Worm (Caenorhabditis elegans) whole organism, late embryonic: Measurements from ENCODE around the gene clc-18.

Source experiments
- C08G9.2 ChIP-seq: sonication (generic microtip); optimal IDR thresholded peaks from 2 replicates; lab custom pipeline; 2016; ENCODE audit warnings: mild to moderate bottlenecking, missing genetic modification characterization, moderate library complexity, missing compliant biosample characterization
- F13H6.1 ChIP-seq: sonication (generic microtip); optimal IDR thresholded peaks from 2 replicates; lab custom pipeline; 2016; ENCODE audit warnings: missing genetic modification characterization, missing compliant biosample characterization
- K02D7.2 ChIP-seq: sonication (generic microtip); optimal IDR thresholded peaks from 2 replicates; lab custom pipeline; 2017; ENCODE audit warnings: mild to moderate bottlenecking, missing genetic modification characterization, missing compliant biosample characterization
- K09A11.1 ChIP-seq: sonication (generic microtip); optimal IDR thresholded peaks from 2 replicates; lab custom pipeline; 2017; ENCODE audit warnings: antibody characterized with exemption, mild to moderate bottlenecking, missing genetic modification characterization, missing compliant biosample characterization; ENCODE audit not compliant: insufficient read depth
- T23F11.4 ChIP-seq: fragments of 200-800 bp; sonication (Bioruptor generic); optimal IDR thresholded peaks from 2 replicates; lab custom pipeline; 2018; ENCODE audit warnings: mild to moderate bottlenecking, missing genetic modification characterization, missing compliant biosample characterization
- Y22D7AL.16 ChIP-seq: sonication (generic microtip); optimal IDR thresholded peaks from 2 replicates; lab custom pipeline; 2016; ENCODE audit warnings: missing genetic modification characterization, missing compliant biosample characterization
- ahr-1 ChIP-seq: sonication (generic microtip); optimal IDR thresholded peaks from 2 replicates; lab custom pipeline; 2016; ENCODE audit warnings: missing genetic modification characterization, missing compliant biosample characterization
- ama-1 ChIP-seq: fragments of 150-350 bp; optimal IDR thresholded peaks from 2 replicates; lab custom pipeline; 2014
- ceh-18 ChIP-seq: sonication (generic microtip); optimal IDR thresholded peaks from 2 replicates; lab custom pipeline; 2016; ENCODE audit warnings: missing genetic modification characterization, missing compliant biosample characterization
- ceh-19 ChIP-seq: fragments of 200-800 bp; sonication (Bioruptor generic); optimal IDR thresholded peaks from 2 replicates; lab custom pipeline; 2018; ENCODE audit warnings: mild to moderate bottlenecking, missing genetic modification characterization, missing compliant biosample characterization
- ceh-2 ChIP-seq: sonication (generic microtip); optimal IDR thresholded peaks from 2 replicates; lab custom pipeline; 2016; ENCODE audit warnings: missing genotype, missing genetic modification characterization, missing compliant biosample characterization
- ceh-22 ChIP-seq: sonication (generic microtip); optimal IDR thresholded peaks from 2 replicates; lab custom pipeline; 2017; ENCODE audit warnings: missing biosample characterization, missing genetic modification characterization
- ceh-24 ChIP-seq: sonication (generic microtip); optimal IDR thresholded peaks from 2 replicates; lab custom pipeline; 2016; ENCODE audit warnings: mild to moderate bottlenecking, missing genetic modification characterization, missing compliant biosample characterization
- ceh-31 ChIP-seq: sonication (generic microtip); optimal IDR thresholded peaks from 2 replicates; lab custom pipeline; 2016; ENCODE audit warnings: missing genetic modification characterization, missing compliant biosample characterization
- ceh-34 ChIP-seq: sonication (generic microtip); optimal IDR thresholded peaks from 2 replicates; lab custom pipeline; 2016; ENCODE audit warnings: mild to moderate bottlenecking, missing genetic modification characterization, missing compliant biosample characterization
- ceh-45 ChIP-seq: fragments of 200-800 bp; sonication (Bioruptor generic); IDR thresholded peaks from 2 replicates; pipeline ENCODE4 v1.3.6; 2022; ENCODE audit warnings: missing genetic modification reagents, missing genetic modification characterization, missing compliant biosample characterization
- ceh-48 ChIP-seq: sonication (generic microtip); optimal IDR thresholded peaks from 2 replicates; lab custom pipeline; 2016; ENCODE audit warnings: missing genetic modification characterization, inconsistent platforms, missing compliant biosample characterization
- ceh-9 ChIP-seq: sonication (generic microtip); optimal IDR thresholded peaks from 2 replicates; lab custom pipeline; 2016; ENCODE audit warnings: mild to moderate bottlenecking, missing genetic modification characterization, inconsistent platforms, missing compliant biosample characterization
- che-1 ChIP-seq: sonication (generic microtip); optimal IDR thresholded peaks from 2 replicates; lab custom pipeline; 2016; ENCODE audit warnings: mild to moderate bottlenecking, missing genetic modification characterization, missing compliant biosample characterization
- dmd-4 ChIP-seq: sonication (generic microtip); optimal IDR thresholded peaks from 2 replicates; lab custom pipeline; 2016; ENCODE audit warnings: borderline replicate concordance, missing genetic modification characterization, missing compliant biosample characterization
- dve-1 ChIP-seq: sonication (generic microtip); optimal IDR thresholded peaks from 2 replicates; lab custom pipeline; 2017; ENCODE audit warnings: antibody characterized with exemption, mild to moderate bottlenecking, missing genetic modification characterization, missing compliant biosample characterization
- elt-2 ChIP-seq: sonication (generic microtip); optimal IDR thresholded peaks from 2 replicates; lab custom pipeline; 2016; ENCODE audit warnings: missing genetic modification reagents, missing genetic modification characterization, missing compliant biosample characterization
- fkh-6 ChIP-seq: sonication (generic microtip); optimal IDR thresholded peaks from 2 replicates; lab custom pipeline; 2016; ENCODE audit warnings: missing genetic modification characterization, missing compliant biosample characterization
- gmeb-2 ChIP-seq: sonication (generic microtip); optimal IDR thresholded peaks from 2 replicates; lab custom pipeline; 2016; ENCODE audit warnings: missing genetic modification characterization, inconsistent platforms, missing compliant biosample characterization
- hlh-13 ChIP-seq: fragments of 200-800 bp; sonication (Bioruptor generic); optimal IDR thresholded peaks from 2 replicates; lab custom pipeline; 2018; ENCODE audit warnings: mild to moderate bottlenecking, missing genetic modification characterization, missing compliant biosample characterization
- hlh-30 ChIP-seq: sonication (generic microtip); optimal IDR thresholded peaks from 2 replicates; lab custom pipeline; 2017; ENCODE audit warnings: antibody characterized with exemption, missing genetic modification characterization, missing compliant biosample characterization; ENCODE audit not compliant: insufficient read depth
- hlh-8 ChIP-seq: sonication (generic microtip); optimal IDR thresholded peaks from 2 replicates; lab custom pipeline; 2016; ENCODE audit warnings: missing genotype, missing genetic modification characterization, missing compliant biosample characterization
- lim-6 ChIP-seq: sonication (generic microtip); optimal IDR thresholded peaks from 2 replicates; lab custom pipeline; 2016; ENCODE audit warnings: missing genetic modification characterization, missing compliant biosample characterization
- madf-2 ChIP-seq: sonication (generic microtip); optimal IDR thresholded peaks from 2 replicates; lab custom pipeline; 2017; ENCODE audit warnings: missing genetic modification characterization, missing compliant biosample characterization
- nhr-11 ChIP-seq: fragments of 150-350 bp; optimal IDR thresholded peaks from 2 replicates; lab custom pipeline; 2014; ENCODE audit warnings: missing biosample characterization, missing genetic modification characterization
- npax-4 ChIP-seq: sonication (generic microtip); optimal IDR thresholded peaks from 2 replicates; lab custom pipeline; 2016; ENCODE audit warnings: missing genetic modification characterization, missing compliant biosample characterization
- pqm-1 ChIP-seq: sonication (generic microtip); optimal IDR thresholded peaks from 2 replicates; lab custom pipeline; 2016; ENCODE audit warnings: missing genetic modification characterization, missing compliant biosample characterization
- pros-1 ChIP-seq: fragments of 150-350 bp; optimal IDR thresholded peaks from 2 replicates; lab custom pipeline; 2014; ENCODE audit warnings: missing biosample characterization, missing genetic modification reagents, missing genetic modification characterization
- ref-2 ChIP-seq: sonication (generic microtip); optimal IDR thresholded peaks from 2 replicates; lab custom pipeline; 2016; ENCODE audit warnings: missing genetic modification characterization, missing compliant biosample characterization
- sdc-2 ChIP-seq: sonication (generic microtip); optimal IDR thresholded peaks from 2 replicates; lab custom pipeline; 2016; ENCODE audit warnings: missing genotype, missing genetic modification characterization, missing compliant biosample characterization
- syd-9 ChIP-seq: sonication (generic microtip); optimal IDR thresholded peaks from 2 replicates; lab custom pipeline; 2016; ENCODE audit warnings: mild to moderate bottlenecking, missing genetic modification characterization, moderate library complexity, missing compliant biosample characterization
- tbx-7 ChIP-seq: sonication (generic microtip); optimal IDR thresholded peaks from 2 replicates; lab custom pipeline; 2016; ENCODE audit warnings: missing genotype, missing genetic modification characterization, missing compliant biosample characterization
- ttx-3 ChIP-seq: sonication (generic microtip); optimal IDR thresholded peaks from 2 replicates; lab custom pipeline; 2016; ENCODE audit warnings: missing genetic modification reagents, missing genetic modification characterization, missing compliant biosample characterization
- unc-3 ChIP-seq, 2 experiments: fragments of 200-800 bp in 1 of 2; sonication (Bioruptor generic) in 1 of 2; sonication (generic microtip) in 1 of 2; conservative IDR thresholded peaks in 1 of 2; optimal IDR thresholded peaks in 1 of 2; 2 replicates each; pipeline versions ENCODE4 v1.3.6 to Lab custom; 2016 to 2022; ENCODE audit warnings: missing compliant biosample characterization in 2 of 2, missing genetic modification characterization in 2 of 2, missing genetic modification reagents in 1 of 2
- unc-55 ChIP-seq: sonication (generic microtip); optimal IDR thresholded peaks from 2 replicates; lab custom pipeline; 2017; ENCODE audit warnings: missing biosample characterization, missing genetic modification reagents, missing genetic modification characterization
- zip-5 ChIP-seq: sonication (generic microtip); optimal IDR thresholded peaks from 2 replicates; lab custom pipeline; 2016; ENCODE audit warnings: missing genetic modification characterization, missing compliant biosample characterization
- ztf-16 ChIP-seq: sonication (generic microtip); optimal IDR thresholded peaks from 2 replicates; lab custom pipeline; 2017; ENCODE audit warnings: missing genetic modification characterization, missing compliant biosample characterization

The clc-18 gene

DNA sequence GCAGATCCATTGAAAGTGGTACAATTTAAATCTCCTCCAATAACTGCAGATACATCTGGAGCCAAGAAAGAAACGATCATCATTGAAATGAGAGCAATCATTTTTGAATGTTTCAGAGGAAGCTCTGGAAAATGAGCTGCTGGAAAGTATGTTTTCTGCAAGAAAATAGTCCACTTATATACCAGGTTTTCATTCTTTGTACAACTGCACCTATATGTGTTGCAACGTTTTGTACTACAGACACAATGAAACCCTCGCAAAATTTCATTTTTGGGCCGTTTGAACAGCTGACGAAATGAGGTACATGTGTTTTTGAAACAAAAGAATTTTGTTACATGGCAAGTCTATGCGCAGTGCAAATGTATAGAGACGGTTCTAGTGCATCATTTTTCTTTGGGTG, 8.6 kb upstream of the clc-18 start, which contains the start of gene T05B4.9:
Gene T05B4.9 (minus strand): TSS at position 101 of the 400 bp plus-strand sequence.
- TF ChIP-seq tbx-7 (tag; lab: Kevin White, UChicago) (no peak), ztf-16 (no peak), pros-1 (tag; lab: Kevin White, UChicago) (no peak), unc-55 (GFP tag; lab: Kevin White, UChicago) (no peak), syd-9 (no peak), ceh-31 (no peak), ref-2 (no peak)

DNA sequence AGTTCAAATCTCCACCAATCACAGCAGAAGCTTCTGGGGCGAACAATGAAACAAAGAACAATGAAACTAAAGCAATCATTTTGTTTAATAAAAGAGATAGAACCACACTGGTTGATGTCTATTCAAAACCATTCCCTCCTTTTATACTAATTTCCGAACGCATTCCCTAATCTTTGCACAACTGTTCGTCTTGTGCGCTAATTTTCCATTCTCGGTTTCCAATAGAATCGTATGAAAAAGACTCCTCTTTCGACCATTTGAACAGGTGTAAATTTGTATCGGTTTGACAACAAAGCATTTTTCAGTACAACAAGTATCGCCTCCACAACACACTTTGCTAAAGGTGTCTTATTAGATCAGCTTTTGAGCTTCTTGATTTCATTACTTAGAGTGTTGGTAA, 6.3 kb upstream of the clc-18 start, which contains the start of gene T05B4.8:
Gene T05B4.8 (minus strand): TSS at position 101 of the 400 bp plus-strand sequence.
- no peak for TF ChIP-seq pqm-1 (tag; lab: Kevin White, UChicago)
- no peak for TF ChIP-seq sdc-2 (tag; lab: Kevin White, UChicago)
- TF ChIP-seq elt-2 (tag; lab: Kevin White, UChicago) = no peak

DNA sequence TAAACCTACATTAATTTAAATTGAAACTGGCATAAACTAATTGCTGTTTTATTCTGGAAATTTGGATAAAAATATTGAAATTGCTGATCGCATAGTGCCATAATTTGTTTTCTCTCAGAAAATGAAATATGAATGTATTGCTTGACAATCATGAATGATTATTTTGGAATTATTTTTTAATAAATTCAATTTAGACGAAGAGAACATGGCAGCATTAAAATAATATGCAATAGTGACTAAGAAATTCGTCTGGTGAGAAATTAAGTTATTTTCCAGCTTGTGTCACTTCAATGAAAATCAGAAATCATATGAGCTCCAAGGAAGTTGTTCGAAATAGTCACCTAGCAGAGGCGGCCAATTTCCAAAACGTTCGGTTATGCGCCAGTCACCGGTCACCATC, 4.9 kb upstream of the clc-18 start, which contains the start of gene srw-133:
Gene srw-133 (minus strand): TSS at position 101 of the 400 bp plus-strand sequence.
- no peak for TF ChIP-seq ceh-48 (tag; lab: Kevin White, UChicago)
- no peak for TF ChIP-seq npax-4 (tag; lab: Kevin White, UChicago)
- no peak for TF ChIP-seq lim-6 (tag; lab: Kevin White, UChicago)
- TF ChIP-seq ceh-18 = no peak
- no peak for TF ChIP-seq elt-2 (tag; lab: Kevin White, UChicago)
- no peak for TF ChIP-seq K02D7.2 (tag; lab: Kevin White, UChicago)
- no peak for TF ChIP-seq zip-5
- TF ChIP-seq gmeb-2 (tag; lab: Kevin White, UChicago) = no peak
- no peak for TF ChIP-seq fkh-6
- TF ChIP-seq ceh-22 = no peak
- no peak for TF ChIP-seq ceh-2 (tag; lab: Kevin White, UChicago)
- no peak for TF ChIP-seq ahr-1
- no peak for TF ChIP-seq ceh-19
- TF ChIP-seq nhr-11 (tag; lab: Kevin White, UChicago) = no peak
- TF ChIP-seq C08G9.2 = no peak

ce11 chrV:4112516-4112915, 2.7 kb upstream of the clc-18 start, which contains the start of gene srw-134:
TSS of gene srw-134 (minus strand) at chrV:4112616.
- TF ChIP-seq nhr-11 (tag; lab: Kevin White, UChicago) (no peak), K09A11.1 (tag; lab: Kevin White, UChicago) (no peak), Y22D7AL.16 (tag; lab: Kevin White, UChicago) (no peak), F13H6.1 (no peak), ceh-18 (no peak), ceh-34 (tag; lab: Kevin White, UChicago) (no peak), dmd-4 (tag; lab: Kevin White, UChicago) (no peak)

DNA sequence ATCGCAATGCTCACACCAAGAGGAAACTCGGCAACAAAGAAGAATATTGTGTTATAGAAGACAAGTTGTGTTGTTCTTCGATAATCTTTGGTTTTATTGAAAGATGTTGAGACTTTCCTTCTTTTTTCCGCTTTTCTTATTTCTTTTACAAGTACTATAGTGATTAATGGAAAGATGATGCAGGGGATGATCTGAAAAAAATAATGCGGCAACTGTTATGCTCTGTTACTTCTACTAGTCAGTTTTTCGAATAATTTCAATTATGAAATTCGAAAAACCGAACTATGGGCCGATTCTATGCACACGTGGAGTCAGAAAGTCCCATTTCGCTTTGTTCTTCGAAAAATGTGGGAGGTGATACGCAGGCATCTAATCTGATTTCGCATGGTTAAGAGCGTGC, 3.1 kb downstream of the clc-18 start:
- TF ChIP-seq hlh-30 (no peak), zip-5 (no peak), hlh-8 (tag; lab: Kevin White, UChicago) (no peak), ceh-24 (tag; lab: Kevin White, UChicago) (no peak), ceh-9 (no peak), ceh-45 (GFP tag; lab: Robert Waterston, UW) (no peak), ama-1 (lab: Kevin White, UChicago) (no peak), che-1 (tag; lab: Kevin White, UChicago) (no peak), unc-3 (GFP tag; conservative IDR thresholded peaks at IDR 0.05; lab: Robert Waterston, UW) (no peak), unc-3 (tag; optimal IDR thresholded peaks at IDR 0.05; lab: Kevin White, UChicago) (no peak), ceh-19 (no peak), K09A11.1 (tag; lab: Kevin White, UChicago) (no peak), T23F11.4 (no peak), ttx-3 (tag; lab: Kevin White, UChicago) (no peak), K02D7.2 (tag; lab: Kevin White, UChicago) (no peak), dve-1 (tag; lab: Kevin White, UChicago) (no peak), hlh-13 (GFP tag; lab: Kevin White, UChicago) (no peak), madf-2 (tag; lab: Kevin White, UChicago) (no peak)
